Worm (Caenorhabditis elegans): ENCODE data around the gene heh-1.

heh-1 gene

ce11 chrIII:3199416-3199815, at the start of gene heh-1:
Gene heh-1 (minus strand): TSS chrIII:3199516.
- TF ChIP-seq lsy-2 (tag; optimal IDR thresholded peaks at IDR 0.05): no peak
- no peak for TF ChIP-seq mab-5 (tag; optimal IDR thresholded peaks at IDR 0.05)
- no peak for TF ChIP-seq ceh-39 (tag; optimal IDR thresholded peaks at IDR 0.05)
- no peak for TF ChIP-seq lin-13 (tag; optimal IDR thresholded peaks at IDR 0.05)
- TF ChIP-seq ces-1 (GFP tag; optimal IDR thresholded peaks at IDR 0.05): no peak
- TF ChIP-seq unc-39 (tag; optimal IDR thresholded peaks at IDR 0.05): no peak
- TF ChIP-seq cnd-1 (tag; optimal IDR thresholded peaks at IDR 0.05): no peak

DNA sequence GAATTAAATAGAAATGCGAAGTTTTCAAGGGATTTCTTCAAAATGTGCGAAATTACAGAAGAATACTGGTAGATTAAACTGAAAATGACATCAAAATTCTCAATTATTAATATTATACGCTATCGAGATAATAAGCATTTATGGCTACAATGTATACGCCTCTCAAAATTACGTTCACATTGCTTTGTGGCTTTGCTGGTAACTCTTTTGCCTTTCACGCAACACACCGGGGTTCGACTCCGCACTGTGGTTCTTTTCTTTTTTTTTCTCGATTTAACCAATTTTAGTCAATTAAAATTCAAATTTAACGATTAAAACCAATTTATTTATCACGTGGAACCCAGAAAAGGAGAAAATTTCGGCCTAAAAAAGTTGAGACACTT, 49.7 kb upstream of the heh-1 start:
- no peak for TF ChIP-seq nhr-76 (tag; optimal IDR thresholded peaks at IDR 0.05)
- TF ChIP-seq flh-1 (GFP tag; optimal IDR thresholded peaks at IDR 0.05): peak; percentile 25
- peak; percentile 44 for TF ChIP-seq ceh-43 (GFP tag; optimal IDR thresholded peaks at IDR 0.05)
- TF ChIP-seq ham-2 (GFP tag; optimal IDR thresholded peaks at IDR 0.05): no peak
- TF ChIP-seq tbx-8 (GFP tag; optimal IDR thresholded peaks at IDR 0.05): peak; percentile 52
- TF ChIP-seq unc-120 (tag; optimal IDR thresholded peaks at IDR 0.05; ENCODE audit: poor library complexity, severe bottlenecking): no peak
- TF ChIP-seq mls-2 (tag; optimal IDR thresholded peaks at IDR 0.05): peak; percentile 37
- no peak for TF ChIP-seq nhr-12 (tag; optimal IDR thresholded peaks at IDR 0.05)
- no peak for TF ChIP-seq blmp-1 (tag; optimal IDR thresholded peaks at IDR 0.05)

DNA sequence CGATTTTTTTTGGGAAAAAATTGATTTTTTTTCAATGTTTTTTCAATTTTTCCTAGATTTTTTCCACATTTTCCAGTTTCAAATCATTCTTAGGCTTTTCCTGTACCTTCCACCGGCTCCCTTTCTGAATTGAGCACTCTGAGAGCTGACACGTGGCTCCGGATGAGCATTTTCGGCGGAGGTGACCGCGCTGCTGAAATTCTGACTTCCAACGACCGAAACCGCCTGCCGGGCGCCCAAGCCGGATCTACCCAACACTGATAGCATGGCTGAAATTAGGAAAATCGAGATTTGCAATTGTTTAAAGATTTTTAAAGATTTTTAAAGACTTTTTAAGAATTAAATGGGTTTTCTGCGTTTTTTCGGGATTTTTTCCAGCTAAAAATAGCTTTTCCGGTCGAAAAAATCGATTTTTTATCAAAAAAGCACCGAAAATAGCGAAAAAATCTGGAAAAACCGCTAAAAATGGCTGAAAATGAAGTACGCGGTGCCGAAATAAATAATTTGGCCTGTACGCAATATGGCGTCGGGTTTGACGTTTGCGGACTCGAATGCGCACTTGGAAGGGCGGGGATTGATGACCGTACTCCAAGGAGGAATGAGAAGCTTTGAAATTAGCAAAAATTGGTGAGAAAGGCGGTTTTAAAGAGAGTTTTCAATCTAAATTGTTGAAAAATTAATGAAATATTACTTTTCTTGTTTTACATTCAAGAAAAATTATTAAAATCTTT, 49.2 kb upstream of the heh-1 start, which contains the start of gene nduf-9:
Gene nduf-9, minus strand, starts transcription at position 269 of the 731 bp plus-strand sequence.
- TF ChIP-seq mep-1 (tag; optimal IDR thresholded peaks at IDR 0.05) (peak; percentile 2), sem-2 (GFP tag; optimal IDR thresholded peaks at IDR 0.05) (no peak), ces-1 (GFP tag; optimal IDR thresholded peaks at IDR 0.05) (peak; percentile 53), ztf-11 (tag; optimal IDR thresholded peaks at IDR 0.05) (no peak), hlh-1 (tag; optimal IDR thresholded peaks at IDR 0.05) (peak; percentile 18), sptf-1 (tag; optimal IDR thresholded peaks at IDR 0.05) (no peak), lin-13 (tag; optimal IDR thresholded peaks at IDR 0.05) (peak; percentile 65), pha-4 (tag; optimal IDR thresholded peaks at IDR 0.05) (peak; percentile 9), lin-32 (GFP tag; optimal IDR thresholded peaks at IDR 0.05) (no peak), unc-39 (tag; optimal IDR thresholded peaks at IDR 0.05) (no peak), blmp-1 (tag; optimal IDR thresholded peaks at IDR 0.05) (no peak), mab-5 (tag; optimal IDR thresholded peaks at IDR 0.05) (no peak), ceh-43 (GFP tag; optimal IDR thresholded peaks at IDR 0.05) (no peak), zip-8 (tag; optimal IDR thresholded peaks at IDR 0.05) (no peak), ceh-83 (GFP tag; optimal IDR thresholded peaks at IDR 0.05) (no peak), elt-3 (tag; optimal IDR thresholded peaks at IDR 0.05) (no peak), bed-3 (GFP tag; optimal IDR thresholded peaks at IDR 0.05) (no peak), nhr-2 (tag; optimal IDR thresholded peaks at IDR 0.05) (no peak), cnd-1 (tag; optimal IDR thresholded peaks at IDR 0.05) (no peak), ham-2 (GFP tag; optimal IDR thresholded peaks at IDR 0.05) (no peak), flh-1 (GFP tag; optimal IDR thresholded peaks at IDR 0.05) (no peak), unc-120 (tag; optimal IDR thresholded peaks at IDR 0.05; ENCODE audit: poor library complexity, severe bottlenecking) (no peak), unc-62 (GFP tag; optimal IDR thresholded peaks at IDR 0.05) (no peak), M03D4.4 (tag; optimal IDR thresholded peaks at IDR 0.05) (no peak), ceh-39 (tag; optimal IDR thresholded peaks at IDR 0.05) (no peak), drap-1 (GFP tag; optimal IDR thresholded peaks at IDR 0.05) (no peak), nhr-237 (tag; optimal IDR thresholded peaks at IDR 0.05) (no peak), nhr-12 (tag; optimal IDR thresholded peaks at IDR 0.05) (no peak), nhr-76 (tag; optimal IDR thresholded peaks at IDR 0.05) (no peak), mls-2 (tag; optimal IDR thresholded peaks at IDR 0.05) (no peak), lsy-2 (tag; optimal IDR thresholded peaks at IDR 0.05) (peak; percentile 94), nhr-28 (tag; optimal IDR thresholded peaks at IDR 0.05) (no peak), snpc-4 (tag; optimal IDR thresholded peaks at IDR 0.05) (no peak), tbx-8 (GFP tag; optimal IDR thresholded peaks at IDR 0.05) (no peak), elt-1 (tag; optimal IDR thresholded peaks at IDR 0.05; ENCODE audit: borderline replicate concordance, insufficient read depth) (no peak)

All from whole organism, mixed stage, embryonic.